Worm (Caenorhabditis elegans): ENCODE measurements around the gene lex-1.

The lex-1 gene

DNA sequence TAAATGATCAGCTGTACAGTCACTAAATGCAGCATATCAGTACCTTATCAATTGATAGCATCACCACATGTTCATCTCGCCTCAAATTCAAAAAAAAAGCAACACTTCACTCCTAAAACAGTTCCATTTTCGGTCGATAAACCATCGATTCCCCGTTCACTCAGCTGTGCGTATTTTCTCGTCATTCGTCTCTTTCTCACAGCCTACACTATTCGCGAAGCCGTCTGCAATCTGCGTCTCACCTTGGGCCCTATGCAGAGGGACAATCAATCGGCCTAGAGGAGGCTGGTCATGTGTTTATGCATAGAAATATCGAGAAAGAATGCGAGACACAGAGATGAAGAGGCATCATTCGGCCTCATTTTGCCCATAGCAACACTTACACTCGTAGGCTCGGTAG is 46.9 kb upstream of the lex-1 start (continued):
- TF ChIP-seq spr-1 (tag; optimal IDR thresholded peaks at IDR 0.05), result peak; percentile 67
- no peak for TF ChIP-seq zip-11 (GFP tag; IDR thresholded peaks at IDR 0.05)
- peak; percentile 48; the same call in 1 of the 2 replicates for TF ChIP-seq lin-1 (GFP tag; IDR thresholded peaks at IDR 0.05)
- no peak for TF ChIP-seq unc-39 (tag; optimal IDR thresholded peaks at IDR 0.05)
- peak in 1 of 2 experiments; percentile 48 for TF ChIP-seq ZK546.5 (tag; optimal IDR thresholded peaks at IDR 0.05)
- no peak for TF ChIP-seq nhr-76 (tag; optimal IDR thresholded peaks at IDR 0.05)
- TF ChIP-seq Y5F2A.4 (GFP tag; optimal IDR thresholded peaks at IDR 0.05), result no peak
- peak; percentile 96 for TF ChIP-seq dve-1 (tag; optimal IDR thresholded peaks at IDR 0.05; ENCODE audit: insufficient read depth)
- TF ChIP-seq ceh-62 (tag; optimal IDR thresholded peaks at IDR 0.05), result no peak
- TF ChIP-seq unc-62 (GFP tag; optimal IDR thresholded peaks at IDR 0.05 in 1 of 2), result no peak
- TF ChIP-seq unc-62 (tag; optimal IDR thresholded peaks at IDR 0.05), result no peak
- TF ChIP-seq skn-1 (tag; optimal IDR thresholded peaks at IDR 0.05), result peak; percentile 56
- TF ChIP-seq fkh-10 (GFP tag; optimal IDR thresholded peaks at IDR 0.05), result no peak
- peak in 1 of 2 experiments; percentile 79 for TF ChIP-seq hif-1 (tag; optimal IDR thresholded peaks at IDR 0.05)
- no peak for TF ChIP-seq daf-12 (tag; optimal IDR thresholded peaks at IDR 0.05)
- TF ChIP-seq F26F4.8 (GFP tag; conservative IDR thresholded peaks at IDR 0.05), result no peak
- TF ChIP-seq duxl-1 (tag; optimal IDR thresholded peaks at IDR 0.05; ENCODE audit: poor library complexity), result peak; percentile 29
- peak; percentile 37 for TF ChIP-seq ama-1 (optimal IDR thresholded peaks at IDR 0.05)
- peak; percentile 98 for TF ChIP-seq hlh-30 (tag; optimal IDR thresholded peaks at IDR 0.05; ENCODE audit: insufficient read depth)
- peak; percentile 95 for TF ChIP-seq pqm-1 (tag; optimal IDR thresholded peaks at IDR 0.05)
- TF ChIP-seq F44E2.7 (GFP tag; IDR thresholded peaks at IDR 0.05), result no peak
- no peak for TF ChIP-seq ceh-32 (tag; optimal IDR thresholded peaks at IDR 0.05; ENCODE audit: poor library complexity)
- TF ChIP-seq ceh-20 (GFP tag; IDR thresholded peaks at IDR 0.05), result peak; percentile 73
- TF ChIP-seq nhr-48 (tag; optimal IDR thresholded peaks at IDR 0.05), result peak; percentile 94
- TF ChIP-seq F10B5.3 (tag; optimal IDR thresholded peaks at IDR 0.05), result peak; percentile 42
- peak; percentile 66 for TF ChIP-seq saeg-2 (GFP tag; IDR thresholded peaks at IDR 0.05)
- TF ChIP-seq daf-19 (GFP tag; conservative IDR thresholded peaks at IDR 0.05), result no peak
- 0 out of 2 replicates have a peak, but pooled peaks have one; percentile 46 for TF ChIP-seq dmd-9 (GFP tag; IDR thresholded peaks at IDR 0.05)
- peak; percentile 93 for TF ChIP-seq nhr-10 (tag; optimal IDR thresholded peaks at IDR 0.05)
- TF ChIP-seq lin-29 (GFP tag; IDR thresholded peaks at IDR 0.05), result no peak
- peak; percentile 23 for TF ChIP-seq F37D6.2 (tag; optimal IDR thresholded peaks at IDR 0.05)
- TF ChIP-seq mxl-3 (GFP tag; optimal IDR thresholded peaks at IDR 0.05), result peak; percentile 91
- TF ChIP-seq vab-7 (GFP tag; IDR thresholded peaks at IDR 0.05), result no peak; the same call in 1 of the 2 replicates
- TF ChIP-seq arid-1 (GFP tag; conservative IDR thresholded peaks at IDR 0.05), result no peak
- TF ChIP-seq zip-2 (tag; optimal IDR thresholded peaks at IDR 0.05), result peak; percentile 65
- peak; percentile 33 for TF ChIP-seq cey-2 (tag; optimal IDR thresholded peaks at IDR 0.05; ENCODE audit: borderline replicate concordance, insufficient read depth)
- no peak for TF ChIP-seq daf-8 (GFP tag; IDR thresholded peaks at IDR 0.05)
- TF ChIP-seq fos-1 (tag; optimal IDR thresholded peaks at IDR 0.05), result peak; percentile 49
- no peak for TF ChIP-seq ces-1 (GFP tag; optimal IDR thresholded peaks at IDR 0.05)
- peak; percentile 20; the same call in 1 of the 2 replicates for TF ChIP-seq nhr-41 (GFP tag; IDR thresholded peaks at IDR 0.05)
- no peak for TF ChIP-seq attf-4 (tag; optimal IDR thresholded peaks at IDR 0.05)
- TF ChIP-seq unc-130 (GFP tag; optimal IDR thresholded peaks at IDR 0.05), result peak; percentile 22
- TF ChIP-seq nhr-237 (tag; optimal IDR thresholded peaks at IDR 0.05), result no peak
- no peak for TF ChIP-seq ZK337.2 (GFP tag; IDR thresholded peaks at IDR 0.05)
- peak; percentile 76 for TF ChIP-seq zfp-3 (GFP tag; conservative IDR thresholded peaks at IDR 0.05)
- peak; percentile 56 for TF ChIP-seq dpl-1 (GFP tag; optimal IDR thresholded peaks at IDR 0.05)
- TF ChIP-seq lin-13 (GFP tag; optimal IDR thresholded peaks at IDR 0.05), result peak; percentile 85
- peak; percentile 95 for TF ChIP-seq aha-1 (tag)
- peak; percentile 26; the same call in 1 of the 2 replicates for TF ChIP-seq ctbp-1 (GFP tag; IDR thresholded peaks at IDR 0.05)
- TF ChIP-seq mxl-2 (GFP tag; conservative IDR thresholded peaks at IDR 0.05), result no peak
- peak; percentile 89 for TF ChIP-seq nhr-28 (tag; optimal IDR thresholded peaks at IDR 0.05)
- peak; percentile 86 for TF ChIP-seq jun-1 (tag; optimal IDR thresholded peaks at IDR 0.05)
